Worm (Caenorhabditis elegans): Measurements from ENCODE around the gene ckb-2.

ce11 chrIII:4382118-4382517 is 14.4 kb downstream of the ckb-2 start:
- no peak for TF ChIP-seq ref-1 (GFP tag; conservative IDR thresholded peaks at IDR 0.05)
- TF ChIP-seq ztf-23 (GFP tag; IDR thresholded peaks at IDR 0.05), result no peak
- no peak for TF ChIP-seq ztf-29 (GFP tag; IDR thresholded peaks at IDR 0.05)
- TF ChIP-seq flt-1 (GFP tag; IDR thresholded peaks at IDR 0.05), result no peak
- no peak for TF ChIP-seq klf-2 (GFP tag; conservative IDR thresholded peaks at IDR 0.05)
- TF ChIP-seq med-1 (GFP tag; optimal IDR thresholded peaks at IDR 0.05; ENCODE audit: insufficient read depth), result no peak
- TF ChIP-seq tab-1 (GFP tag; IDR thresholded peaks at IDR 0.05), result no peak
- TF ChIP-seq T22C8.4 (GFP tag; IDR thresholded peaks at IDR 0.05), result no peak
